Worm (Caenorhabditis elegans): ENCODE measurements around the gene cogc-6.
A peak's percentile ranks its signal among the peaks of the same experiment; 100 is the strongest.

Gene cogc-6

ce11 chrV:8178914-8179542 is 42.1 kb downstream of the cogc-6 start, which contains the start of gene srp-7 (continued):
- TF ChIP-seq hlh-30 (tag; optimal IDR thresholded peaks at IDR 0.05; ENCODE audit: insufficient read depth) (peak; percentile 0), php-3 (GFP tag; IDR thresholded peaks at IDR 0.05) (0 out of 2 replicates have a peak, but pooled peaks have one; percentile 8), dve-1 (tag; optimal IDR thresholded peaks at IDR 0.05; ENCODE audit: insufficient read depth) (peak; percentile 64), F44E2.7 (GFP tag; IDR thresholded peaks at IDR 0.05) (no peak), set-16 (GFP tag; IDR thresholded peaks at IDR 0.05) (no peak), ceh-62 (tag; optimal IDR thresholded peaks at IDR 0.05) (no peak), F37D6.2 (tag; optimal IDR thresholded peaks at IDR 0.05) (no peak), lsy-2 (tag; optimal IDR thresholded peaks at IDR 0.05) (peak in 1 of 2 experiments; percentile 36), nhr-6 (tag; optimal IDR thresholded peaks at IDR 0.05) (peak; percentile 62), lin-38 (GFP tag; IDR thresholded peaks at IDR 0.05) (peak; percentile 89), sdz-12 (GFP tag; optimal IDR thresholded peaks at IDR 0.05) (no peak), lin-15B (tag; optimal IDR thresholded peaks at IDR 0.05) (no peak), ceh-44 (GFP tag; IDR thresholded peaks at IDR 0.05) (peak; percentile 62; the same call in 1 of the 2 replicates), pqm-1 (tag; optimal IDR thresholded peaks at IDR 0.05) (no peak), duxl-1 (tag; optimal IDR thresholded peaks at IDR 0.05; ENCODE audit: poor library complexity) (no peak), lin-39 (tag; optimal IDR thresholded peaks at IDR 0.05) (no peak), unc-39 (tag; optimal IDR thresholded peaks at IDR 0.05) (no peak), ZK337.2 (GFP tag; IDR thresholded peaks at IDR 0.05) (no peak), zag-1 (tag; optimal IDR thresholded peaks at IDR 0.05) (no peak), madf-9 (GFP tag; conservative IDR thresholded peaks at IDR 0.05) (0 out of 2 replicates have a peak, but pooled peaks have one; percentile 25), dmd-9 (GFP tag; IDR thresholded peaks at IDR 0.05) (no peak), dmd-6 (GFP tag; IDR thresholded peaks at IDR 0.05) (peak; percentile 47; the same call in 1 of the 2 replicates), mxl-2 (GFP tag; conservative IDR thresholded peaks at IDR 0.05) (no peak), fos-1 (tag; optimal IDR thresholded peaks at IDR 0.05) (no peak), daf-16 (GFP tag; optimal IDR thresholded peaks at IDR 0.05) (no peak), daf-16 (tag; optimal IDR thresholded peaks at IDR 0.05) (peak; percentile 89), Y5F2A.4 (GFP tag; optimal IDR thresholded peaks at IDR 0.05) (no peak), egl-27 (tag; optimal IDR thresholded peaks at IDR 0.05) (no peak), Y48G9A.11 (GFP tag; IDR thresholded peaks at IDR 0.05) (no peak), D1046.2 (GFP tag; IDR thresholded peaks at IDR 0.05) (0 out of 2 replicates have a peak, but pooled peaks have one; percentile 66), ceh-82 (tag; optimal IDR thresholded peaks at IDR 0.05) (no peak), ceh-20 (GFP tag; IDR thresholded peaks at IDR 0.05) (0 out of 2 replicates have a peak, but pooled peaks have one; percentile 15), fkh-10 (GFP tag; optimal IDR thresholded peaks at IDR 0.05) (no peak), zfp-2 (tag; optimal IDR thresholded peaks at IDR 0.05) (no peak)

DNA sequence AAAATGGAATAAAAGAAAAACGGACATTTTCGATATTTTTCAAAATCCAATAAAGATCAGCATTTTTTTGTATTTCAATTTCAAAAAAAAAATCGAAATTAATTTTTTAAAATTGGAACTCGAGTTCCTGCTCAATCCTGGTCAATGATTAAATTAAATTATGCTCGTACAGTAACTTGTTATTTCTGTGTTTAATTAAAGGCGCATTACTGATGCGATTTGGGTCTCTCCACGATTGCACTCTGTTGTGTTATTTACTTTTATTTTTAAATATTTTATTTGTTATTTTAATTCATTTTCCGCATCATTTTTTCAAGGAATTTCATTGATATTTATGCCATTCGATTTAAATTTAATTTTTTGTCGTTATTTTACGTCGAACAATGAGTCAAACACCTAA is 42.8 kb downstream of the cogc-6 start:
- no peak for TF ChIP-seq nhr-77 (tag; optimal IDR thresholded peaks at IDR 0.05)
- no peak for TF ChIP-seq F10B5.3 (tag; optimal IDR thresholded peaks at IDR 0.05)
- no peak for TF ChIP-seq lsy-2 (tag; optimal IDR thresholded peaks at IDR 0.05)
- no peak for TF ChIP-seq dmd-8 (GFP tag; IDR thresholded peaks at IDR 0.05)
- TF ChIP-seq nhr-42 (GFP tag; IDR thresholded peaks at IDR 0.05) = no peak
- TF ChIP-seq T20F7.1 (GFP tag; optimal IDR thresholded peaks at IDR 0.05) = no peak
- TF ChIP-seq nhr-41 (GFP tag; IDR thresholded peaks at IDR 0.05) = no peak
- TF ChIP-seq spr-1 (tag; optimal IDR thresholded peaks at IDR 0.05) = no peak
- TF ChIP-seq cey-2 (tag; optimal IDR thresholded peaks at IDR 0.05; ENCODE audit: borderline replicate concordance, insufficient read depth) = no peak
- no peak for TF ChIP-seq ceh-62 (tag; optimal IDR thresholded peaks at IDR 0.05)
- TF ChIP-seq rbr-2 (tag; optimal IDR thresholded peaks at IDR 0.05) = no peak
- no peak for TF ChIP-seq aha-1 (tag)
- no peak for TF ChIP-seq ztf-11 (tag; optimal IDR thresholded peaks at IDR 0.05)
- TF ChIP-seq Y75B8A.6 (GFP tag; IDR thresholded peaks at IDR 0.05) = no peak
- no peak for TF ChIP-seq T26A8.4 (GFP tag; IDR thresholded peaks at IDR 0.05)
- TF ChIP-seq lin-38 (GFP tag; IDR thresholded peaks at IDR 0.05) = no peak
- no peak for TF ChIP-seq ceh-82 (tag; optimal IDR thresholded peaks at IDR 0.05)
- TF ChIP-seq nhr-237 (tag; optimal IDR thresholded peaks at IDR 0.05) = no peak
- no peak for TF ChIP-seq F37D6.2 (tag; optimal IDR thresholded peaks at IDR 0.05)

Data from whole organism, L4 larva.